Worm (Caenorhabditis elegans): Measurements from ENCODE around the gene ooc-3.

ooc-3 gene

DNA sequence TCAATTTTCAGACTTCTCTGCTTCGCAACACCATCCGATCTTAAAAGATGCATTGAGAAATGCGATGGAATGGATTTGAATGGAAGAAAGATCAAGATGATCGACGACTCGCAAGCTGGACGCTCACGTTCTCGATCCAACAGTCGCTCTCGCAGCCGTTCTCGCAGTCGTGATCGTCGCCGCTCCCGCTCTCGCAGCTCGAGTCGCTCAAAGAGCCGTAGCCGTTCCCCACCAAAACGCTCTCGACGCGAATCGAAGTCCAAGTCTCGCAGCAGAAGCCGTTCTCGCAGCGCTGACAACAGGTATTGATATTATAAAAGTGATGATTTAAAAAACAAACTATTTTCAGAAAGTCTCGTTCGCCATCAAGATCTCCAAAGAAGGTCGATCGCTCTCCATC lies 40.0 kb downstream of the ooc-3 start:
- TF ChIP-seq zip-5 (tag; optimal IDR thresholded peaks at IDR 0.05) (no peak), pat-9 (tag; optimal IDR thresholded peaks at IDR 0.05) (no peak), hlh-15 (tag; optimal IDR thresholded peaks at IDR 0.05) (no peak), ceh-19 (GFP tag; optimal IDR thresholded peaks at IDR 0.05) (no peak), pax-1 (tag; optimal IDR thresholded peaks at IDR 0.05) (no peak), syd-9 (tag; optimal IDR thresholded peaks at IDR 0.05) (no peak)

DNA sequence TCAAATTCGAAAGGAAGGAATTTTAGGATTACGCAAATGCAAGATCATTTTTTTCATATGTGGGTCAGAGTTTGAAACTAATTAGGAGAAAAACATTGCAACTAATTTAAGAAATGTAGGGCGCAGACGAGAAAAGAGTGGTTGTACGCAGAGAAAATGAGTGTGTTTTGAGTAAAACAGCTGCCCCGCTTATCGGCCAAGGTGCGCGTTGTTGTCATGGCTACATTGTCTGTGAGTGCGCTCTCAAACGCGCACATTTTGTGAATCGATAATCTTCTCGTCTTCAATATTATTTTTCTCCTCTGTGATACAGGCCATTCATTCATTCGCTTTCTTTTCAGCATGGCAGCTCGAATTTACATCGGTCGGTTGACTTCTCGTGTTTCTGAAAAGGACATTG lies 41.5 kb downstream of the ooc-3 start:
- TF ChIP-seq che-1 (tag; optimal IDR thresholded peaks at IDR 0.05), result no peak
- TF ChIP-seq elt-4 (tag; optimal IDR thresholded peaks at IDR 0.05), result no peak
- TF ChIP-seq ref-2 (tag; optimal IDR thresholded peaks at IDR 0.05), result no peak
- TF ChIP-seq ztf-16 (tag; optimal IDR thresholded peaks at IDR 0.05), result no peak
- TF ChIP-seq ceh-24 (tag; optimal IDR thresholded peaks at IDR 0.05), result no peak
- no peak for TF ChIP-seq pha-4 (tag; optimal IDR thresholded peaks at IDR 0.05)

DNA sequence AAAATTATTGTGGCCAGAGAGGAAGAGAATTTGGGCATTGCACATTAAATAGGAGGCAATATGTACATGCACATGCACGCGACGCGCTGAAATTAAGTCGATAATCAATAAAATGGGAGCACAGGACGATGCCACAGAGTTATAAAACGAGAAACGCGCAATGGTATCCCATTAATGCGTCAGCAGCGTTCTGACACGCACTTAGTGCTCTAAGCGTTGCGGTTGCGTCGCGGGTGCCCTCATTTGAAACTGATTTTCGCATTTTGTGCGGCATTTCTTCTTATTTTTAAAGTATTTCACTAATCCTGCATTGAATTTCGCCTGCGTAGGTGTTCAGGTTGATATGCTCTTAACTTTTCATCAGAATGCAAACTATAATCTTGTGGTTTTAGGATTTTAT lies 42.1 kb downstream of the ooc-3 start, which contains the start of gene rsp-1:
TSS of gene rsp-1 (plus strand) at position 338 of the 400 bp plus-strand sequence.
- TF ChIP-seq sox-4 (tag; optimal IDR thresholded peaks at IDR 0.05) (peak; percentile 19), Y22D7AL.16 (tag; optimal IDR thresholded peaks at IDR 0.05) (peak; percentile 37), K09A11.1 (tag; optimal IDR thresholded peaks at IDR 0.05; ENCODE audit: insufficient read depth) (peak; percentile 11), ahr-1 (tag; optimal IDR thresholded peaks at IDR 0.05) (no peak), elt-4 (tag; optimal IDR thresholded peaks at IDR 0.05) (no peak), hlh-15 (tag; optimal IDR thresholded peaks at IDR 0.05) (no peak), unc-55 (GFP tag; optimal IDR thresholded peaks at IDR 0.05) (peak; percentile 34), ceh-24 (tag; optimal IDR thresholded peaks at IDR 0.05) (no peak), ceh-22 (tag; optimal IDR thresholded peaks at IDR 0.05) (no peak), ama-1 (optimal IDR thresholded peaks at IDR 0.05) (no peak), mec-3 (tag; optimal IDR thresholded peaks at IDR 0.05; ENCODE audit: borderline replicate concordance) (no peak), hlh-8 (tag; optimal IDR thresholded peaks at IDR 0.05) (no peak), pqm-1 (tag; optimal IDR thresholded peaks at IDR 0.05) (no peak), pha-4 (tag; optimal IDR thresholded peaks at IDR 0.05) (no peak), hlh-30 (tag; optimal IDR thresholded peaks at IDR 0.05; ENCODE audit: insufficient read depth) (peak; percentile 17), pax-1 (tag; optimal IDR thresholded peaks at IDR 0.05) (no peak), nfya-1 (tag; optimal IDR thresholded peaks at IDR 0.05) (peak; percentile 80), ceh-19 (GFP tag; optimal IDR thresholded peaks at IDR 0.05) (no peak), ceh-34 (tag; optimal IDR thresholded peaks at IDR 0.05) (peak; percentile 58), ceh-31 (tag; optimal IDR thresholded peaks at IDR 0.05) (peak; percentile 78), F13H6.1 (tag; optimal IDR thresholded peaks at IDR 0.05) (peak; percentile 40), pat-9 (tag; optimal IDR thresholded peaks at IDR 0.05) (peak; percentile 49), nhr-232 (tag; optimal IDR thresholded peaks at IDR 0.05) (no peak), sdc-2 (tag; optimal IDR thresholded peaks at IDR 0.05) (peak; percentile 46), ceh-9 (tag; optimal IDR thresholded peaks at IDR 0.05) (no peak), hlh-6 (tag; optimal IDR thresholded peaks at IDR 0.05) (no peak), pha-2 (tag; optimal IDR thresholded peaks at IDR 0.05) (peak; percentile 33), syd-9 (tag; optimal IDR thresholded peaks at IDR 0.05) (peak; percentile 45), ref-2 (tag; optimal IDR thresholded peaks at IDR 0.05) (peak; percentile 69), C08G9.2 (tag; optimal IDR thresholded peaks at IDR 0.05) (peak; percentile 19), ceh-14 (tag; optimal IDR thresholded peaks at IDR 0.05) (peak; percentile 48), npax-4 (tag; optimal IDR thresholded peaks at IDR 0.05) (no peak), rnt-1 (tag; optimal IDR thresholded peaks at IDR 0.05) (peak; percentile 71), K02D7.2 (tag; optimal IDR thresholded peaks at IDR 0.05) (no peak), pag-3 (tag; optimal IDR thresholded peaks at IDR 0.05; ENCODE audit: borderline replicate concordance) (peak; percentile 42), tbx-7 (tag; optimal IDR thresholded peaks at IDR 0.05) (no peak), elt-2 (tag; optimal IDR thresholded peaks at IDR 0.05) (peak; percentile 51), lin-11 (tag; optimal IDR thresholded peaks at IDR 0.05) (no peak), lim-6 (tag; optimal IDR thresholded peaks at IDR 0.05) (peak; percentile 55), hlh-13 (GFP tag; optimal IDR thresholded peaks at IDR 0.05) (no peak), che-1 (tag; optimal IDR thresholded peaks at IDR 0.05) (peak; percentile 6), pros-1 (tag; optimal IDR thresholded peaks at IDR 0.05) (no peak), C38D4.7 (GFP tag; optimal IDR thresholded peaks at IDR 0.05) (no peak), ceh-45 (GFP tag; IDR thresholded peaks at IDR 0.05) (no peak), fkh-10 (GFP tag; optimal IDR thresholded peaks at IDR 0.05) (peak; percentile 13), tbx-2 (tag; optimal IDR thresholded peaks at IDR 0.05) (peak; percentile 77)
